Fruit fly (Drosophila melanogaster) whole organism, pupa: ENCODE data around the gene Cpr35B.

ENCODE experiments used
- CG10348 ChIP-seq: fragments of 200-800 bp; sonication (Bioruptor generic); IDR thresholded peaks from 2 replicates; pipeline ENCODE4 v1.3.6; 2022; ENCODE audit warnings: missing biosample characterization, missing genetic modification characterization
- CG12605 ChIP-seq: fragments of 200-800 bp; sonication (Bioruptor generic); IDR thresholded peaks from 2 replicates; pipeline ENCODE4 v1.3.6; 2022; ENCODE audit warnings: missing biosample characterization, missing genetic modification characterization
- CG13204 ChIP-seq: fragments of 200-800 bp; sonication (Bioruptor generic); optimal IDR thresholded peaks from 2 replicates; lab custom pipeline; 2018; ENCODE audit warnings: missing biosample characterization, mild to moderate bottlenecking, missing genetic modification characterization, moderate library complexity
- CG14655 ChIP-seq: fragments of 200-800 bp; sonication (Bioruptor generic); optimal IDR thresholded peaks from 3 replicates; lab custom pipeline; 2017; ENCODE audit warnings: mild to moderate bottlenecking, missing biosample characterization, missing genetic modification reagents, missing genetic modification characterization
- CG15710 ChIP-seq: fragments of 200-800 bp; sonication (Bioruptor generic); optimal IDR thresholded peaks from 2 replicates; lab custom pipeline; 2018; ENCODE audit warnings: missing biosample characterization, mild to moderate bottlenecking, missing genetic modification characterization, moderate library complexity
- CG17806 ChIP-seq: fragments of 200-800 bp; sonication (Bioruptor generic); optimal IDR thresholded peaks from 2 replicates; lab custom pipeline; 2018; ENCODE audit warnings: missing biosample characterization, mild to moderate bottlenecking, missing genetic modification characterization, moderate library complexity
- CG32121 ChIP-seq: fragments of 200-800 bp; sonication (Bioruptor generic); IDR thresholded peaks from 2 replicates; pipeline ENCODE4 v1.3.6; 2022; ENCODE audit warnings: missing biosample characterization, missing genetic modification characterization
- CG34367 ChIP-seq: fragments of 200-800 bp; sonication (Bioruptor generic); optimal IDR thresholded peaks from 2 replicates; lab custom pipeline; 2018; ENCODE audit warnings: missing biosample characterization, mild to moderate bottlenecking, missing genetic modification characterization
- CG4496 ChIP-seq: fragments of 200-800 bp; sonication (Bioruptor generic); IDR thresholded peaks from 3 replicates; pipeline ENCODE4 v1.3.6; 2022; ENCODE audit warnings: missing biosample characterization, missing genetic modification characterization
- CG8159 ChIP-seq: fragments of 200-800 bp; sonication (Bioruptor generic); optimal IDR thresholded peaks from 3 replicates; lab custom pipeline; 2018; ENCODE audit warnings: missing biosample characterization, mild to moderate bottlenecking, missing genetic modification characterization, moderate library complexity
- CG8301 ChIP-seq: fragments of 200-800 bp; sonication (Bioruptor generic); optimal IDR thresholded peaks from 2 replicates; lab custom pipeline; 2018; ENCODE audit warnings: missing biosample characterization, mild to moderate bottlenecking, missing genetic modification characterization
- CG9948 ChIP-seq: fragments of 200-800 bp; sonication (Bioruptor generic); optimal IDR thresholded peaks from 2 replicates; lab custom pipeline; 2018; ENCODE audit warnings: missing biosample characterization, mild to moderate bottlenecking, missing genetic modification characterization, moderate library complexity
- D1 ChIP-seq: fragments of 200-800 bp; sonication (Bioruptor generic); optimal IDR thresholded peaks from 2 replicates; lab custom pipeline; 2018; ENCODE audit warnings: missing biosample characterization, mild to moderate bottlenecking, missing genetic modification characterization, moderate library complexity
- EcR ChIP-seq: fragments of 200-800 bp; sonication (Bioruptor generic); optimal IDR thresholded peaks from 3 replicates; lab custom pipeline; 2019; ENCODE audit warnings: missing biosample characterization, missing genetic modification characterization, mild to moderate bottlenecking, moderate library complexity, missing genetic modification reagents
- Ets98B ChIP-seq: fragments of 200-800 bp; sonication (Bioruptor generic); IDR thresholded peaks from 2 replicates; pipeline ENCODE4 v1.3.6; 2022; ENCODE audit warnings: missing biosample characterization, missing genetic modification characterization
- Pif1A ChIP-seq: fragments of 200-800 bp; sonication (Bioruptor generic); optimal IDR thresholded peaks from 3 replicates; lab custom pipeline; 2016; ENCODE audit warnings: missing biosample characterization, missing genetic modification characterization
- Pif1B ChIP-seq: fragments of 200-800 bp; sonication (Bioruptor generic); optimal IDR thresholded peaks from 3 replicates; lab custom pipeline; 2016; ENCODE audit warnings: missing biosample characterization, missing genetic modification characterization
- Snoo ChIP-seq: fragments of 200-800 bp; sonication (Bioruptor generic); optimal IDR thresholded peaks from 3 replicates; lab custom pipeline; 2017; ENCODE audit warnings: missing biosample characterization, mild to moderate bottlenecking, missing genetic modification characterization, inconsistent platforms
- fd96Ca ChIP-seq: fragments of 200-800 bp; sonication (Bioruptor generic); IDR thresholded peaks from 3 replicates; pipeline ENCODE4 v1.3.6; 2022; ENCODE audit warnings: missing biosample characterization, missing genetic modification characterization
- gl ChIP-seq: fragments of 200-800 bp; sonication (Bioruptor generic); optimal IDR thresholded peaks from 2 replicates; lab custom pipeline; 2018; ENCODE audit warnings: missing biosample characterization, mild to moderate bottlenecking, missing genetic modification characterization
- rn ChIP-seq: fragments of 200-800 bp; sonication (Bioruptor generic); IDR thresholded peaks from 2 replicates; pipeline ENCODE4 v1.3.6; 2022; ENCODE audit warnings: missing biosample characterization, missing genetic modification characterization

Cpr35B gene

dm6 chr2L:14441309-14441708 lies 16.3 kb upstream of the Cpr35B start:
- TF ChIP-seq Ets98B (GFP tag; lab: Robert Waterston, UW) (no peak), CG10348 (no peak), CG34367 (tag; lab: Kevin White, UChicago) (no peak), Snoo (tag; lab: Kevin White, UChicago) (no peak), fd96Ca (no peak), CG32121 (GFP tag; lab: Robert Waterston, UW) (no peak), CG12605 (no peak), EcR (no peak), CG17806 (no peak), CG8159 (tag; lab: Kevin White, UChicago) (no peak), rn (GFP tag; lab: Robert Waterston, UW) (no peak), CG4496 (GFP tag; lab: Robert Waterston, UW) (no peak), CG8301 (no peak), CG13204 (no peak), Pif1B (GFP tag; lab: Kevin White, UChicago) (no peak), Pif1A (GFP tag; lab: Kevin White, UChicago) (no peak), CG15710 (no peak)

dm6 chr2L:14440908-14441307 lies 15.9 kb upstream of the Cpr35B start:
- TF ChIP-seq CG10348 (no peak), CG8159 (tag; lab: Kevin White, UChicago) (peak; percentile 61), Pif1B (GFP tag; lab: Kevin White, UChicago) (no peak), CG32121 (GFP tag; lab: Robert Waterston, UW) (0 out of 2 replicates have a peak, but pooled peaks have one; percentile 25), gl (tag; lab: Kevin White, UChicago) (no peak), CG17806 (peak; percentile 29), CG8301 (peak; percentile 56), CG15710 (peak; percentile 49), rn (GFP tag; lab: Robert Waterston, UW) (peak; percentile 25; the same call in 1 of the 2 replicates), CG12605 (no peak), CG34367 (tag; lab: Kevin White, UChicago) (peak; percentile 20), CG14655 (peak; percentile 59), CG13204 (no peak), CG4496 (GFP tag; lab: Robert Waterston, UW) (0 out of 3 replicates have a peak, but pooled peaks have one; percentile 30), CG9948 (peak; percentile 52)
- TF ChIP-seq, all 21 proteins: peak for 10

- no peak for TF ChIP-seq CG13204
- no peak for TF ChIP-seq CG4496 (GFP tag; lab: Robert Waterston, UW)
- TF ChIP-seq fd96Ca = no peak
- TF ChIP-seq CG10348 = no peak
- no peak for TF ChIP-seq Ets98B (GFP tag; lab: Robert Waterston, UW)
- no peak for TF ChIP-seq CG32121 (GFP tag; lab: Robert Waterston, UW)
- no peak for TF ChIP-seq Pif1A (GFP tag; lab: Kevin White, UChicago)
- no peak for TF ChIP-seq Pif1B (GFP tag; lab: Kevin White, UChicago)
- no peak for TF ChIP-seq Snoo (tag; lab: Kevin White, UChicago)
- no peak for TF ChIP-seq EcR
- TF ChIP-seq CG15710 = no peak
- TF ChIP-seq CG8301 = no peak
These were observed 13.8 kb upstream of the Cpr35B start for dm6 chr2L:14438827-14439226.

dm6 chr2L:14435866-14436626 lies 11.1 kb upstream of the Cpr35B start:
- TF ChIP-seq Snoo (tag; lab: Kevin White, UChicago) (no peak), CG8159 (tag; lab: Kevin White, UChicago) (no peak), fd96Ca (no peak), D1 (no peak), CG17806 (no peak), CG34367 (tag; lab: Kevin White, UChicago) (no peak)

dm6 chr2L:14434475-14434874 lies 9.5 kb upstream of the Cpr35B start:
- TF ChIP-seq Ets98B (GFP tag; lab: Robert Waterston, UW) (no peak), D1 (no peak), CG4496 (GFP tag; lab: Robert Waterston, UW) (no peak), Pif1B (GFP tag; lab: Kevin White, UChicago) (no peak), CG14655 (no peak), Pif1A (GFP tag; lab: Kevin White, UChicago) (no peak)

- TF ChIP-seq CG9948 = no peak
- no peak for TF ChIP-seq CG17806
- no peak for TF ChIP-seq gl (tag; lab: Kevin White, UChicago)
- no peak for TF ChIP-seq CG15710
- TF ChIP-seq Pif1A (GFP tag; lab: Kevin White, UChicago) = no peak
- no peak for TF ChIP-seq CG14655
- no peak for TF ChIP-seq rn (GFP tag; lab: Robert Waterston, UW)
- TF ChIP-seq CG4496 (GFP tag; lab: Robert Waterston, UW) = no peak
- no peak for TF ChIP-seq CG13204
- TF ChIP-seq CG32121 (GFP tag; lab: Robert Waterston, UW) = no peak
- no peak for TF ChIP-seq Ets98B (GFP tag; lab: Robert Waterston, UW)
- no peak for TF ChIP-seq CG10348
- TF ChIP-seq Pif1B (GFP tag; lab: Kevin White, UChicago) = no peak
- no peak for TF ChIP-seq EcR
- TF ChIP-seq CG8301 = no peak
- TF ChIP-seq Snoo (tag; lab: Kevin White, UChicago) = no peak
- no peak for TF ChIP-seq CG34367 (tag; lab: Kevin White, UChicago)
- no peak for TF ChIP-seq CG12605
- no peak for TF ChIP-seq D1
- no peak for TF ChIP-seq CG8159 (tag; lab: Kevin White, UChicago)
These were observed 7.7 kb upstream of the Cpr35B start for dm6 chr2L:14432410-14433340.
